Fruit fly (Drosophila melanogaster): ENCODE results near the gene btl.

dm6 chr3L:14064065-14064414, 11.5 kb upstream of the btl start:
- no peak for TF ChIP-seq tai (GFP tag; optimal IDR thresholded peaks at IDR 0.05)
- TF ChIP-seq psq (GFP tag; optimal IDR thresholded peaks at IDR 0.05) = no peak
- TF ChIP-seq pan (optimal IDR thresholded peaks at IDR 0.05) = no peak
- TF ChIP-seq dsf (GFP tag; optimal IDR thresholded peaks at IDR 0.05; ENCODE audit: borderline replicate concordance) = no peak
- no peak for TF ChIP-seq Jra (GFP tag; optimal IDR thresholded peaks at IDR 0.05)
- TF ChIP-seq Myc (optimal IDR thresholded peaks at IDR 0.05) = no peak

Measured in whole organism, wandering third instar larva.